Fruit fly (Drosophila melanogaster) whole organism, prepupa: ENCODE results near the gene CG43167.

ENCODE experiments used
- CG11902 ChIP-seq: fragments of 200-800 bp; sonication (Bioruptor generic); optimal IDR thresholded peaks from 3 replicates; lab custom pipeline; 2016; ENCODE audit warnings: missing biosample characterization, missing genetic modification characterization
- CG15336 ChIP-seq: fragments of 200-800 bp; sonication (Bioruptor generic); IDR thresholded peaks from 2 replicates; pipeline ENCODE4 v1.3.6; 2022; ENCODE audit warnings: missing biosample characterization, missing genetic modification characterization
- CG31627 ChIP-seq: fragments of 200-800 bp; sonication (Bioruptor generic); optimal IDR thresholded peaks from 3 replicates; lab custom pipeline; 2016; ENCODE audit warnings: missing biosample characterization, missing genetic modification characterization
- CG6163 ChIP-seq: fragments of 200-800 bp; sonication (Bioruptor generic); IDR thresholded peaks from 3 replicates; pipeline ENCODE4 v1.3.6; 2022; ENCODE audit warnings: missing biosample characterization, missing genetic modification characterization
- CG6792 ChIP-seq: fragments of 200-800 bp; sonication (Bioruptor generic); optimal IDR thresholded peaks from 3 replicates; lab custom pipeline; 2016; ENCODE audit warnings: missing biosample characterization, missing genetic modification characterization
- dac ChIP-seq: fragments of 200-800 bp; sonication (Bioruptor generic); optimal IDR thresholded peaks from 2 replicates; lab custom pipeline; 2017; ENCODE audit warnings: missing biosample characterization, mild to moderate bottlenecking, missing genetic modification characterization
- esn ChIP-seq: fragments of 200-800 bp; sonication (Bioruptor generic); optimal IDR thresholded peaks from 2 replicates; lab custom pipeline; 2016; ENCODE audit warnings: missing biosample characterization, mild to moderate bottlenecking, missing genetic modification characterization, moderate library complexity
- fd85E ChIP-seq: fragments of 200-800 bp; sonication (Bioruptor generic); optimal IDR thresholded peaks from 3 replicates; lab custom pipeline; 2016; ENCODE audit warnings: missing biosample characterization, missing genetic modification characterization
- fkh ChIP-seq: fragments of 200-800 bp; sonication (Bioruptor generic); optimal IDR thresholded peaks from 3 replicates; lab custom pipeline; 2017; ENCODE audit warnings: missing biosample characterization, mild to moderate bottlenecking, missing genetic modification characterization, moderate library complexity
- lz ChIP-seq: fragments of 200-800 bp; sonication (Bioruptor generic); optimal IDR thresholded peaks from 3 replicates; lab custom pipeline; 2016; ENCODE audit warnings: missing biosample characterization, missing genetic modification characterization
- net ChIP-seq: fragments of 200-800 bp; sonication (Bioruptor generic); optimal IDR thresholded peaks from 3 replicates; lab custom pipeline; 2016; ENCODE audit warnings: missing biosample characterization, missing genetic modification characterization
- spab ChIP-seq: fragments of 200-800 bp; sonication (Bioruptor generic); optimal IDR thresholded peaks from 2 replicates; lab custom pipeline; 2017; ENCODE audit warnings: missing biosample characterization, mild to moderate bottlenecking, missing genetic modification characterization, missing genetic modification reagents
- ss ChIP-seq, 2 experiments: fragments of 200-800 bp; sonication (Bioruptor generic); optimal IDR thresholded peaks; 2 replicates in 1 of 2; 3 replicates in 1 of 2; lab custom pipeline; 2017 to 2018; ENCODE audit warnings: mild to moderate bottlenecking in 2 of 2, missing biosample characterization in 2 of 2, missing genetic modification characterization in 2 of 2, moderate library complexity in 1 of 2
- svp ChIP-seq: fragments of 200-800 bp; sonication (Bioruptor generic); peaks from one replicate; lab custom pipeline; 2016; ENCODE audit warnings: missing biosample characterization, missing genetic modification characterization
- vri ChIP-seq: fragments of 200-800 bp; sonication (Bioruptor generic); optimal IDR thresholded peaks from 3 replicates; lab custom pipeline; 2016; ENCODE audit warnings: missing biosample characterization, mild to moderate bottlenecking, missing genetic modification characterization

The CG43167 gene

DNA sequence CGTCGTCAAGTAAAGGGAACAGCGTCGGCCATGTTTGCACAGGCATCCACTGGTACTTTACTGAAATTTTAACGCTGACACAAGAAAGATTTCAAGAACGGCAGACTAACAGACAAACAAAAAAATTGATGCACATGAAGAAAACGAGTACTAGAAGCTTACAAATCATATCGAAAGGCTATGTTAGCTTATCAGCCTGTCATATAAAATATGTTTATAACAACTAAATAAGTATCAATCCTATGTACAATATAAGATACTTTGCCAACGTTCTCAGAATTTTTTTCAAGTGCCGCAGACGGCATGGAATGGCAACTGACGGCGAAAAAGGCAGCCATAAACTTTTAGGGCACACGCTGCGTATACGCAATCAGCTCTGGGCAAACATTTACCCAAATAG, 44.6 kb downstream of the CG43167 start:
- TF ChIP-seq fd85E (GFP tag; lab: Kevin White, UChicago) (no peak), CG6792 (no peak), CG15336 (GFP tag; lab: Robert Waterston, UW) (no peak), esn (GFP tag; lab: Kevin White, UChicago) (no peak), ss (GFP tag; optimal IDR thresholded peaks at IDR 0.05; lab: Kevin White, UChicago) (no peak), CG11902 (GFP tag; lab: Kevin White, UChicago) (no peak), dac (GFP tag; lab: Kevin White, UChicago) (no peak), spab (no peak), svp (GFP tag; lab: Kevin White, UChicago) (peak; percentile 56), fkh (GFP tag; lab: Kevin White, UChicago) (peak; percentile 3), CG31627 (GFP tag; lab: Kevin White, UChicago) (no peak), CG6163 (GFP tag; lab: Robert Waterston, UW) (no peak), vri (GFP tag; lab: Kevin White, UChicago) (no peak), net (GFP tag; lab: Kevin White, UChicago) (no peak), lz (GFP tag; lab: Kevin White, UChicago) (no peak)
